Fruit fly (Drosophila melanogaster): Measurements from ENCODE around the gene CG13875.
A peak's percentile ranks its signal among the peaks of the same experiment; 100 is the strongest.

CG13875 gene

dm6 chr3L:160446-161094 lies 19.2 kb upstream of the CG13875 start (continued):
- TF ChIP-seq Asciz (GFP tag; optimal IDR thresholded peaks at IDR 0.05) (no peak), Xbp1 (GFP tag; optimal IDR thresholded peaks at IDR 0.05) (no peak)

- TF ChIP-seq CG6272 (GFP tag; IDR thresholded peaks at IDR 0.05) (no peak), yki (optimal IDR thresholded peaks at IDR 0.05) (no peak), vfl (GFP tag; optimal IDR thresholded peaks at IDR 0.05) (no peak), shn (GFP tag; optimal IDR thresholded peaks at IDR 0.05) (no peak), scrt (GFP tag; optimal IDR thresholded peaks at IDR 0.05) (no peak), chinmo (GFP tag; IDR thresholded peaks at IDR 0.05; ENCODE audit: partially characterized antibody) (0 out of 4 replicates have a peak, but pooled peaks have one; percentile 63), Fer1 (GFP tag; optimal IDR thresholded peaks at IDR 0.05) (no peak), GATAe (GFP tag; conservative IDR thresholded peaks at IDR 0.05) (peak; percentile 39; the same call in 1 of the 2 replicates), stwl (tag; optimal IDR thresholded peaks at IDR 0.05) (no peak), wor (GFP tag; IDR thresholded peaks at IDR 0.05) (no peak), zfh2 (GFP tag; optimal IDR thresholded peaks at IDR 0.05) (no peak), CG9215 (GFP tag; IDR thresholded peaks at IDR 0.05) (no peak), grn (GFP tag; optimal IDR thresholded peaks at IDR 0.05) (peak; percentile 86), CG30403 (GFP tag; optimal IDR thresholded peaks at IDR 0.05) (no peak), CG1529 (GFP tag; optimal IDR thresholded peaks at IDR 0.05) (no peak), CG2199 (GFP tag; IDR thresholded peaks at IDR 0.05) (no peak), Drgx (GFP tag; IDR thresholded peaks at IDR 0.05) (no peak), CG17912 (GFP tag; optimal IDR thresholded peaks at IDR 0.05) (no peak), luna (GFP tag; optimal IDR thresholded peaks at IDR 0.05) (no peak), NK7.1 (GFP tag; optimal IDR thresholded peaks at IDR 0.05) (no peak), CG2120 (GFP tag; optimal IDR thresholded peaks at IDR 0.05) (no peak), pros (GFP tag; optimal IDR thresholded peaks at IDR 0.05) (no peak), Lim3 (GFP tag; IDR thresholded peaks at IDR 0.05) (no peak), CG14014 (GFP tag; IDR thresholded peaks at IDR 0.05) (no peak), CG13624 (GFP tag; optimal IDR thresholded peaks at IDR 0.05) (no peak), CG8089 (GFP tag; optimal IDR thresholded peaks at IDR 0.05) (no peak), CG2129 (GFP tag; IDR thresholded peaks at IDR 0.05; ENCODE audit: partially characterized antibody) (no peak), insv (GFP tag; optimal IDR thresholded peaks at IDR 0.05) (peak in 1 of 2 experiments; percentile 83), run (tag; optimal IDR thresholded peaks at IDR 0.05) (no peak), tll (GFP tag; optimal IDR thresholded peaks at IDR 0.05) (no peak), lola (GFP tag; optimal IDR thresholded peaks at IDR 0.05) (peak in 1 of 3 experiments; percentile 1), Abd-B (GFP tag; optimal IDR thresholded peaks at IDR 0.05) (no peak), sd (tag; optimal IDR thresholded peaks at IDR 0.05) (peak; percentile 33), HmgD (GFP tag; optimal IDR thresholded peaks at IDR 0.05) (no peak), ftz-f1 (GFP tag; optimal IDR thresholded peaks at IDR 0.05) (no peak), Elba2 (GFP tag; optimal IDR thresholded peaks at IDR 0.05) (no peak), MBD-R2 (GFP tag; IDR thresholded peaks at IDR 0.05) (no peak), CG34376 (GFP tag; optimal IDR thresholded peaks at IDR 0.05) (peak; percentile 45), onecut (GFP tag; IDR thresholded peaks at IDR 0.05) (no peak), mirr (GFP tag; optimal IDR thresholded peaks at IDR 0.05) (peak; percentile 68), org-1 (GFP tag; optimal IDR thresholded peaks at IDR 0.05) (no peak), Chrac-16 (GFP tag; optimal IDR thresholded peaks at IDR 0.05) (no peak), CG15011 (GFP tag; optimal IDR thresholded peaks at IDR 0.05) (no peak), Nf-YB (GFP tag; optimal IDR thresholded peaks at IDR 0.05) (no peak), CG3065 (GFP tag; optimal IDR thresholded peaks at IDR 0.05) (no peak)
Observed at dm6 chr3L:161833-162587, 17.7 kb upstream of the CG13875 start.

All from whole organism, embryonic.